Fruit fly (Drosophila melanogaster): Measurements from ENCODE around the gene CG7275.

The CG7275 gene

DNA sequence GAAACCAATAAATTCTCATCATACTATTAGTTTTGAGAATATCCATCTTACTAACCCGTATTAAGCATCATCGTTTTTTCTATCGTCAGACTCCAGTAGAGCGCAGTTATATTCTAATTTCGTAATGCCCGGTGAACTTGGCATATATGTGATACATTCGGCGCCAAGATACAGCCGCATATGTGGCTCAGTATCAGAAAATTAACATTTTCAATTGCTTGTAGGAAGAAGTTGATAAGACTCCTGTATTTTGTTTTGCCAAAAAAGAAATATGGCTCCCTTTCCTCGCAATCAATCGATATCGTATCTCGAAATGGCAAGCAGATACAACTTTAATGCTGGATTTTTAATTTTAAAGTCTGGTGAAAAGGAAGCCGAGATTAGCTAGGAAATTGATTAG, 26.4 kb downstream of the CG7275 start, which contains the start of gene CG33986:
CG33986 (minus strand) TSS at position 101 of the 400 bp plus-strand sequence.
- TF ChIP-seq noc (tag; optimal IDR thresholded peaks at IDR 0.05), result no peak

- no peak for TF ChIP-seq noc (tag; optimal IDR thresholded peaks at IDR 0.05)
Observed at dm6 chr3L:15526712-15527111, 28.0 kb downstream of the CG7275 start, which contains the start of gene CG33985. Gene CG33985 (minus strand): TSS chr3L:15526812.

dm6 chr3L:15527416-15527815, 28.7 kb downstream of the CG7275 start, which contains the start of gene CG42729:
Gene CG42729 (minus strand): TSS chr3L:15527516.
- TF ChIP-seq noc (tag; optimal IDR thresholded peaks at IDR 0.05), result no peak

dm6 chr3L:15528096-15528495, 29.3 kb downstream of the CG7275 start, which contains the start of gene CG42728:
Gene CG42728 (minus strand): TSS chr3L:15528196.
- no peak for TF ChIP-seq noc (tag; optimal IDR thresholded peaks at IDR 0.05)

DNA sequence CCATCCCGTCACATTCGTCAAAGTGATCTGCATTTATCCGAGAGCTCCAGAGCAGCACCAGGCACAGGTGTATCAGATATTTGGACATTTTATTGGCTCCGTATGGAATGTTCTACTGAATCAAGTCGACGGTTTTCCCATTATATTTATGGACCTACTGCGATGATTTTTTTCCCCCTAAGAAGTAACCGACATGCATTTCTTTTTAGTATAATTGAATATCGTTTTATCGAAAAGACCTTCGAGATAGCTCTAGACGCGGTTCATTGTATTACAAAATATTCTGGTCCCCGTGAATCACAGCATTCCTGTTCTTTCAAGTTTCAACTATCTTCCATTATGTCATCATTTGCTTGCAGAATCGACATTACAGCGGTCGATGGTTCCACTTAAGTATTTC, 30.4 kb downstream of the CG7275 start, which contains the start of gene obst-H:
obst-H (minus strand) TSS at position 101 of the 400 bp plus-strand sequence.
- TF ChIP-seq noc (tag; optimal IDR thresholded peaks at IDR 0.05), result no peak

DNA sequence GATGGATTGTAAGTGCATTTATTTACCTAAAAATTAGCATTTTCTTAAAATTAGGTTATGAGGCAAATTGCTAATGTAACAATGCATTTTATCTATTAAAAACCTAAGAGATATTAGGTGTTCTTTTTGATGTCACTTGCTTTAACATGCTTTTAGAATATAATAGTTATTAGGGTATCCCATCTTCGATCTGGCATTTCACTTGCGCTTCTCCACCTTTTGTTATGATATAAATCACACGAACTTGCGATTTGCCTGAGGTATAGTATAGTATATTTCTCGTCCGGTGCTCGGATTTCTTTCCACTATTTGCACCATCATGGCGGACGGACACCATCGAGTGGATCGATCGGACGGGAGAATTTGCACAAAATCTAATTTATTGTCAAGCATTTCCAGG, 31.3 kb downstream of the CG7275 start:
- peak; percentile 71 for TF ChIP-seq noc (tag; optimal IDR thresholded peaks at IDR 0.05)

dm6 chr3L:15530638-15531225, 32.0 kb downstream of the CG7275 start:
- TF ChIP-seq noc (tag; optimal IDR thresholded peaks at IDR 0.05), result no peak

DNA sequence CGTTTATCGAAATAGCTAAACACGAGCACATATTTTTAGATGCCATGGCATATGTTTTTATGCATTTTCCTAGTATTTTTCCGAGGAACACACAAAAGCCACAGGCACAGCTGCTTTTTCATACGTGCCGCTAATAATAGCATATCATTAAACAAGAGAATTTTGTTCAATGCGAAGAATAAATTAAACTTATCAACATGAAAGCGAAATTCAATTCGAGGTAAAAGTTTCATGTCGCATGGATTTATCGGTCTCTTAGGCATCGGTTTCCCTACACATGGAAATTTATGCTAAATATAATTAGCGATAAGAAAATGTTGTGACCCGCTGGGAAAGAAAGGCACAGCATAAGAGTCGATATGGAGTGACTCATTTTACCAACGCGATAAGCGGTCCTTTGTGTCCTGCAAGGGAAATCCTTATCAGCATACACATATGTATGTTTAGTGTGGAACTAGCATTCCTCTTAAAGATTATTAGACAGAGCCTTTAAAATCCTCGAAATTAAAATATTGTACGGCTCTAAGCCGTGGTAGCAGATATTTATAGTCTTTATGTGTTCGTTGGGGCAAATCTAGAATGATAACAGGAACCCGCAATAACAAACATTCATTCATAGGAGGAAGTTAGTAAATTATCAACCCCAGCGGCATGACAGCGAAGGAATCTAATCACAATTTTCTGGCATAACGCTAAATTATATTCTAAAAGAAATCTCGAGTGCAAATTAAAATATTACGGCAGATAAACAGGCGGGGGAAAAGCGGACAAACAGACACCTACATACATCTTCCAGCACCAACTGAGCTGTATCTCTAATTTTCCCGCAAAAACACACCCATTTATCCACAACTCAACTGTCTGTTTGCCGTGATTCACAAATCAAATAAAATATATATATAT, 32.9 kb downstream of the CG7275 start, which contains the start of gene CG43248:
CG43248 (minus strand) TSS at position 51 of the 903 bp plus-strand sequence.
- TF ChIP-seq noc (tag; optimal IDR thresholded peaks at IDR 0.05), result peak; percentile 80

DNA sequence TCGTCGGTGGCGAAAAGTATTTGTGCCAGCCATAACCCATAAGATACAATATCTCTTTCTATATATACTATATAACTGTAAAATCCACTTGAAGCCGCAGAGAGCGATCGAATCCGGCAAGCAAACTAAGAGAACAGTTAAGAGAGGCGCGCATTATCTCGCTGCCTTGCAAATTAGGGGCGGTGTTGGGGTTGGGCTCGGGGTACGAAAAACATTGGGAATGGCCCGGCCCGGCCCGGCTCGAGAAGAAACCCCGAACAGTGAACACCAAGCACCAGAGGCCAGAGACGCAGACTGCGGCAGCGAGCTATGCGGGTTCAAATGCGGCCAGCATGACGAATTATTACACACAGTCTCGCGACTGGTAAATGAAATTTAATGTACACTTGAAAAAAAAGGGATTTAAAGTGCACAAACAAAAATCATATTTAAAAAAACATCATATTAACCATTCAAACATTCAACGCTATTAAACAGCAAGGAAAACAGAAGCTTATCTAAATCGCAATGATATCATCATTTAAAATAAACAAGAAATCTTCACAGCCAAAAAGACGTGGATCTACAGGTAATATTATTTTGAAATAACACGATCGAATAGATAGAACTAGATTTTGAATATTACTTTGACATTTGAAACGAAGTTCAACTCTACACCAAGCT, 33.7 kb downstream of the CG7275 start:
- no peak for TF ChIP-seq noc (tag; optimal IDR thresholded peaks at IDR 0.05)

dm6 chr3L:15533402-15534129, 34.8 kb downstream of the CG7275 start:
- peak; percentile 79 for TF ChIP-seq noc (tag; optimal IDR thresholded peaks at IDR 0.05)

dm6 chr3L:15534274-15535227, 35.8 kb downstream of the CG7275 start:
- TF ChIP-seq noc (tag; optimal IDR thresholded peaks at IDR 0.05), result peak; percentile 78

DNA sequence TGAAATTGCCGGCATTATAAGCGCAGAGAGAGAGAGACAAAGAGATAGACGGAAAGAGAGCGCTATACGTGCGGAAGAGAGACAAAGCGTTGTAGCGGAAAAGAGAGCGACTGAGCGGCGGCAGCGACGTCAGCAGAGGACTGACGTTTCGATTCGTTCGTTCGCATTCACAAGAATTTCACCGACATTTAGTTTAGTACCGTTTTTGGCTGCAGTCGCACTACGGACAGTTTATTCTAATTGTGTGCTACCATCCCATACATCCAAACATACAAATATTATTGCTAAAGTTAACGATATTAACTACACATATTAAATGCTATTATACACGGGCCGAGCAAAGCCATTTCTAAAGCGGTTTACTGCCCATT, 36.5 kb downstream of the CG7275 start, which contains the start of gene CrebA:
CrebA (plus strand) TSS at position 168 of the 371 bp plus-strand sequence.
- TF ChIP-seq noc (tag; optimal IDR thresholded peaks at IDR 0.05), result no peak

DNA sequence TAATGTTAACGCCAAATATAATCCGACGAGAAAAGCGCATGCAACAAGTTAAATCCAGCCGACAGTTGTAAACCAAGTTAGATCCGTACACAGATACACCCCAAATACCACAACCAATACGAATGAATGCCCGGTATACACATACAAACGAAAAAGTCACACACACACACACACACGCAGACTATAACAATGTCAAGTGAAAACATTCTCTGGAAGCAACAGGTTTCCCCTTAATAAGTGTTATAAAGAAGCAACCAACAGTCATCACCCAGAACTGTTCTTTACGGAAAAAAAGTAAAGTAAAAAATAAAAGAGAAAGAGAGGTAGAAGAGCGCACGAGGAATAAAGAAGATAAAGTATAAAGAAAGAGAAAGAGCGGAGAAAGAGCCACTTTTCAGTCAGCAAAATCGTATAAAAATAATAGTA, 37.1 kb downstream of the CG7275 start:
- no peak for TF ChIP-seq noc (tag; optimal IDR thresholded peaks at IDR 0.05)

- no peak for TF ChIP-seq noc (tag; optimal IDR thresholded peaks at IDR 0.05)
Observed at dm6 chr3L:15536550-15536949, 37.8 kb downstream of the CG7275 start.
